Fruit fly (Drosophila melanogaster) whole organism, embryonic: ENCODE results near the gene CG7512.

Experiments
- Atf6 ChIP-seq: fragments of 200-800 bp; sonication (Bioruptor generic); IDR thresholded peaks from 2 replicates; pipeline ENCODE4 v1.3.6; 2022; ENCODE audit warnings: missing biosample characterization, missing genetic modification characterization
- Awh ChIP-seq: fragments of 200-800 bp; sonication (Bioruptor generic); IDR thresholded peaks from 2 replicates; pipeline ENCODE4, ENCODE4 v1.3.6; 2022; ENCODE audit warnings: missing biosample characterization, missing genetic modification characterization
- Blimp-1 ChIP-seq: fragments of 200-800 bp; sonication (Bioruptor generic); optimal IDR thresholded peaks from 3 replicates; lab custom pipeline; 2018; ENCODE audit warnings: missing biosample characterization, missing genetic modification characterization, mild to moderate bottlenecking, moderate library complexity, missing genetic modification reagents
- CG10366 ChIP-seq: fragments of 200-800 bp; sonication (Bioruptor generic); IDR thresholded peaks from 2 replicates; pipeline ENCODE4 v1.3.6; 2022; ENCODE audit warnings: missing biosample characterization, missing genetic modification characterization
- CG10979 ChIP-seq: fragments of 200-800 bp; sonication (Bioruptor generic); optimal IDR thresholded peaks from 2 replicates; lab custom pipeline; 2018; ENCODE audit warnings: missing biosample characterization, mild to moderate bottlenecking, missing genetic modification characterization, moderate library complexity
- CG11085 ChIP-seq: fragments of 200-800 bp; sonication (Bioruptor generic); IDR thresholded peaks from 2 replicates; pipeline ENCODE4 v1.3.6; 2022; ENCODE audit warnings: missing biosample characterization, missing genetic modification characterization
- CG11093 ChIP-seq: fragments of 200-800 bp; sonication (Bioruptor generic); IDR thresholded peaks from 3 replicates; pipeline ENCODE4 v1.3.6; 2022; ENCODE audit warnings: missing biosample characterization, missing genetic modification characterization
- CG11398 ChIP-seq: fragments of 200-800 bp; sonication (Bioruptor generic); optimal IDR thresholded peaks from 2 replicates; lab custom pipeline; 2016; ENCODE audit warnings: missing biosample characterization, missing genetic modification characterization
- CG12219 ChIP-seq: fragments of 200-800 bp; sonication (Bioruptor generic); optimal IDR thresholded peaks from 3 replicates; lab custom pipeline; 2018; ENCODE audit warnings: missing biosample characterization, mild to moderate bottlenecking, missing genetic modification characterization
- CG12299 ChIP-seq: fragments of 200-800 bp; sonication (Bioruptor generic); optimal IDR thresholded peaks from 2 replicates; lab custom pipeline; 2018; ENCODE audit warnings: missing biosample characterization, mild to moderate bottlenecking, missing genetic modification characterization
- CG13424 ChIP-seq: fragments of 200-800 bp; sonication (Bioruptor generic); optimal IDR thresholded peaks from 2 replicates; lab custom pipeline; 2019; ENCODE audit warnings: missing biosample characterization, mild to moderate bottlenecking, missing genetic modification characterization, moderate library complexity
- CG14014 ChIP-seq: fragments of 200-800 bp; sonication (Bioruptor generic); IDR thresholded peaks from 2 replicates; pipeline ENCODE4 v1.3.6; 2022; ENCODE audit warnings: missing biosample characterization, missing genetic modification characterization
- CG1529 ChIP-seq: fragments of 200-800 bp; sonication (Bioruptor generic); optimal IDR thresholded peaks from 3 replicates; lab custom pipeline; 2018; ENCODE audit warnings: missing biosample characterization, missing genetic modification characterization
- CG15479 ChIP-seq: fragments of 200-800 bp; sonication (Bioruptor generic); optimal IDR thresholded peaks from 3 replicates; lab custom pipeline; 2019; ENCODE audit warnings: missing biosample characterization, mild to moderate bottlenecking, missing genetic modification characterization, moderate library complexity
- CG16815 ChIP-seq: fragments of 200-800 bp; sonication (Bioruptor generic); optimal IDR thresholded peaks from 3 replicates; lab custom pipeline; 2017; ENCODE audit warnings: missing biosample characterization, mild to moderate bottlenecking, missing genetic modification characterization
- CG18599 ChIP-seq: fragments of 200-800 bp; sonication (Bioruptor generic); optimal IDR thresholded peaks from 3 replicates; lab custom pipeline; 2017; ENCODE audit warnings: missing biosample characterization, missing genetic modification characterization, mild to moderate bottlenecking, moderate library complexity, missing genetic modification reagents
- CG18619 ChIP-seq: fragments of 200-800 bp; sonication (Bioruptor generic); optimal IDR thresholded peaks from 3 replicates; lab custom pipeline; 2017; ENCODE audit warnings: missing biosample characterization, mild to moderate bottlenecking, missing genetic modification characterization
- CG18764 ChIP-seq: fragments of 200-800 bp; sonication (Bioruptor generic); optimal IDR thresholded peaks from 3 replicates; lab custom pipeline; 2016; ENCODE audit warnings: missing biosample characterization, missing genetic modification characterization
- CG2889 ChIP-seq: fragments of 200-800 bp; sonication (Bioruptor generic); IDR thresholded peaks from 3 replicates; pipeline ENCODE4 v1.3.6; 2022; ENCODE audit warnings: missing biosample characterization, missing genetic modification characterization
- CG33213 ChIP-seq: fragments of 200-800 bp; sonication (Bioruptor generic); optimal IDR thresholded peaks from 3 replicates; lab custom pipeline; 2016; ENCODE audit warnings: missing biosample characterization, missing genetic modification characterization
- CG5180 ChIP-seq: fragments of 200-800 bp; sonication (Bioruptor generic); optimal IDR thresholded peaks from 3 replicates; lab custom pipeline; 2017; ENCODE audit warnings: missing biosample characterization, missing genetic modification characterization, mild to moderate bottlenecking, moderate library complexity, missing genetic modification reagents
- CG6654 ChIP-seq: fragments of 200-800 bp; sonication (Bioruptor generic); optimal IDR thresholded peaks from 2 replicates; lab custom pipeline; 2017; ENCODE audit warnings: missing biosample characterization, mild to moderate bottlenecking, missing genetic modification characterization
- CG7556 ChIP-seq: fragments of 200-800 bp; sonication (Bioruptor generic); optimal IDR thresholded peaks from 2 replicates; lab custom pipeline; 2017; ENCODE audit warnings: missing biosample characterization, mild to moderate bottlenecking, missing genetic modification characterization
- CG7963 ChIP-seq: fragments of 200-800 bp; sonication (Bioruptor generic); IDR thresholded peaks from 3 replicates; pipeline ENCODE4 v1.3.6; 2022; ENCODE audit warnings: missing biosample characterization, missing genetic modification characterization; ENCODE audit not compliant: partially characterized antibody
- CG8089 ChIP-seq: fragments of 200-800 bp; sonication (Bioruptor generic); optimal IDR thresholded peaks from 3 replicates; lab custom pipeline; 2016; ENCODE audit warnings: missing biosample characterization, missing genetic modification characterization
- CG8388 ChIP-seq: fragments of 200-800 bp; sonication (Bioruptor generic); optimal IDR thresholded peaks from 2 replicates; lab custom pipeline; 2019; ENCODE audit warnings: missing biosample characterization, mild to moderate bottlenecking, missing genetic modification characterization, moderate library complexity
- CG8944 ChIP-seq: fragments of 200-800 bp; sonication (Bioruptor generic); optimal IDR thresholded peaks from 3 replicates; lab custom pipeline; 2016; ENCODE audit warnings: missing biosample characterization, missing genetic modification characterization
- CG9876 ChIP-seq: fragments of 200-800 bp; sonication (Bioruptor generic); optimal IDR thresholded peaks from 2 replicates; lab custom pipeline; 2016; ENCODE audit warnings: missing biosample characterization, missing genetic modification characterization
- Dad ChIP-seq: fragments of 200-800 bp; sonication (Bioruptor generic); optimal IDR thresholded peaks from 3 replicates; lab custom pipeline; 2016; ENCODE audit warnings: missing biosample characterization, missing genetic modification characterization
- Fer2 ChIP-seq: fragments of 200-800 bp; sonication (Bioruptor generic); optimal IDR thresholded peaks from 2 replicates; lab custom pipeline; 2018; ENCODE audit warnings: missing biosample characterization, mild to moderate bottlenecking, missing genetic modification characterization, moderate library complexity
- H15 ChIP-seq: fragments of 200-800 bp; sonication (Bioruptor generic); IDR thresholded peaks from 3 replicates; pipeline ENCODE4 v1.3.6; 2022; ENCODE audit warnings: missing biosample characterization, missing genetic modification characterization
- H2.0 ChIP-seq: fragments of 200-800 bp; sonication (Bioruptor generic); IDR thresholded peaks from 2 replicates; pipeline ENCODE4 v1.3.6; 2022; ENCODE audit warnings: missing biosample characterization, missing genetic modification characterization
- Meics ChIP-seq: fragments of 200-800 bp; sonication (Bioruptor generic); optimal IDR thresholded peaks from 2 replicates; lab custom pipeline; 2017; ENCODE audit warnings: missing biosample characterization, mild to moderate bottlenecking, missing genetic modification characterization
- Xrp1 ChIP-seq: fragments of 200-800 bp; sonication (Bioruptor generic); IDR thresholded peaks from 2 replicates; pipeline ENCODE4 v1.3.6; 2022; ENCODE audit warnings: missing biosample characterization, missing genetic modification characterization
- ac ChIP-seq: fragments of 200-800 bp; sonication (Bioruptor generic); optimal IDR thresholded peaks from 3 replicates; lab custom pipeline; 2017; ENCODE audit warnings: missing biosample characterization, mild to moderate bottlenecking, missing genetic modification characterization
- br ChIP-seq: fragments of >200 bp; optimal IDR thresholded peaks from 2 replicates; lab custom pipeline; 2017
- chn ChIP-seq: fragments of 200-800 bp; sonication (Bioruptor generic); optimal IDR thresholded peaks from 2 replicates; lab custom pipeline; 2016; ENCODE audit warnings: missing biosample characterization, missing genetic modification characterization
- crc ChIP-seq: fragments of 200-800 bp; sonication (Bioruptor generic); optimal IDR thresholded peaks from 2 replicates; lab custom pipeline; 2016; ENCODE audit warnings: missing biosample characterization, missing genetic modification characterization
- dimm ChIP-seq: fragments of 200-800 bp; sonication (Bioruptor generic); IDR thresholded peaks from 2 replicates; pipeline ENCODE4 v1.3.6; 2022; ENCODE audit warnings: missing biosample characterization, missing genetic modification characterization
- fru ChIP-seq: fragments of >200 bp; optimal IDR thresholded peaks from 2 replicates; lab custom pipeline; 2017
- ftz-f1 ChIP-seq: fragments of 200-800 bp; sonication (Bioruptor generic); optimal IDR thresholded peaks from 2 replicates; lab custom pipeline; 2016; ENCODE audit warnings: missing biosample characterization, missing genetic modification characterization
- jigr1 ChIP-seq: fragments of 200-800 bp; sonication (Bioruptor generic); IDR thresholded peaks from 3 replicates; pipeline ENCODE4 v1.3.6; 2022; ENCODE audit warnings: missing biosample characterization, missing genetic modification characterization
- lab ChIP-seq: fragments of 200-800 bp; sonication (Bioruptor generic); optimal IDR thresholded peaks from 3 replicates; lab custom pipeline; 2017; ENCODE audit warnings: missing biosample characterization, missing genetic modification characterization, mild to moderate bottlenecking, moderate library complexity, missing genetic modification reagents
- pho ChIP-seq: fragments of 200-800 bp; sonication (Bioruptor generic); optimal IDR thresholded peaks from 2 replicates; lab custom pipeline; 2016; ENCODE audit warnings: missing biosample characterization, missing genetic modification characterization
- ranshi ChIP-seq: fragments of 200-800 bp; sonication (Bioruptor generic); IDR thresholded peaks from 2 replicates; pipeline ENCODE4 v1.3.6; 2022; ENCODE audit warnings: missing biosample characterization, missing genetic modification characterization
- sqz ChIP-seq: fragments of 200-800 bp; sonication (Bioruptor generic); optimal IDR thresholded peaks from 3 replicates; lab custom pipeline; 2018; ENCODE audit warnings: missing biosample characterization, mild to moderate bottlenecking, missing genetic modification characterization
- sug ChIP-seq: fragments of 200-800 bp; optimal IDR thresholded peaks from 2 replicates; lab custom pipeline; 2019; ENCODE audit warnings: missing biosample characterization, mild to moderate bottlenecking, missing genetic modification characterization, moderate library complexity
- tgo ChIP-seq: fragments of 200-800 bp; sonication (Bioruptor generic); IDR thresholded peaks from 3 replicates; pipeline ENCODE4 v1.3.6; 2022; ENCODE audit warnings: missing biosample characterization, missing genetic modification characterization
- tx ChIP-seq: fragments of 200-800 bp; sonication (Bioruptor generic); optimal IDR thresholded peaks from 2 replicates; lab custom pipeline; 2016; ENCODE audit warnings: missing biosample characterization, missing genetic modification characterization
- yki ChIP-seq: fragments of >200 bp; optimal IDR thresholded peaks from 3 replicates; lab custom pipeline; 2018
- zen2 ChIP-seq: fragments of 200-800 bp; sonication (Bioruptor generic); IDR thresholded peaks from 3 replicates; pipeline ENCODE4 v1.3.6; 2022; ENCODE audit warnings: missing biosample characterization, missing genetic modification characterization; ENCODE audit not compliant: partially characterized antibody
- zf30C ChIP-seq: fragments of 200-800 bp; sonication (Bioruptor generic); optimal IDR thresholded peaks from 3 replicates; lab custom pipeline; 2018; ENCODE audit warnings: missing biosample characterization, mild to moderate bottlenecking, missing genetic modification characterization

Gene CG7512

dm6 chr3L:11493090-11493807 lies 20.3 kb upstream of the CG7512 start (continued):
- TF ChIP-seq CG18619 (GFP tag; lab: Kevin White, UChicago) (no peak), sqz (peak; percentile 30), crc (GFP tag; lab: Kevin White, UChicago) (no peak), CG6654 (GFP tag; lab: Kevin White, UChicago) (no peak), Meics (peak; percentile 10), CG14014 (GFP tag; lab: Robert Waterston, UW) (no peak), Fer2 (tag; lab: Kevin White, UChicago) (no peak), dimm (no peak), tx (GFP tag; lab: Kevin White, UChicago) (no peak), ftz-f1 (no peak), CG1529 (no peak), ranshi (no peak), jigr1 (GFP tag; lab: Robert Waterston, UW) (no peak), ac (GFP tag; lab: Kevin White, UChicago) (peak; percentile 28), CG11398 (GFP tag; lab: Kevin White, UChicago) (no peak), CG2889 (GFP tag; lab: Robert Waterston, UW) (no peak), CG8944 (no peak), zf30C (GFP tag; lab: Kevin White, UChicago) (no peak), CG8388 (no peak), CG8089 (no peak), CG18764 (GFP tag; lab: Kevin White, UChicago) (no peak), CG33213 (GFP tag; lab: Kevin White, UChicago) (no peak), CG15479 (GFP tag; lab: Kevin White, UChicago) (no peak), br (no peak), CG11093 (GFP tag; lab: Robert Waterston, UW) (no peak), CG16815 (GFP tag; lab: Kevin White, UChicago) (no peak), CG12299 (tag; lab: Kevin White, UChicago) (peak; percentile 9), CG5180 (GFP tag; lab: Kevin White, UChicago) (peak; percentile 28), CG18599 (GFP tag; lab: Kevin White, UChicago) (peak; percentile 58), CG10979 (no peak), CG7556 (GFP tag; lab: Kevin White, UChicago) (no peak), pho (GFP tag; lab: Kevin White, UChicago) (no peak), Atf6 (GFP tag; lab: Robert Waterston, UW) (no peak), Dad (GFP tag; lab: Kevin White, UChicago) (no peak), H15 (GFP tag; lab: Robert Waterston, UW) (no peak), CG13424 (tag; lab: Kevin White, UChicago) (no peak), yki (no peak), Blimp-1 (GFP tag; lab: Kevin White, UChicago) (no peak), CG7963 (GFP tag; lab: Robert Waterston, UW) (no peak), chn (no peak), lab (GFP tag; lab: Kevin White, UChicago) (peak; percentile 45), sug (tag; lab: Kevin White, UChicago) (no peak), CG12219 (GFP tag; lab: Kevin White, UChicago) (no peak), zen2 (GFP tag; lab: Robert Waterston, UW) (no peak; the same call in 2 of the 3 replicates), H2.0 (GFP tag; lab: Robert Waterston, UW) (no peak), fru (no peak), Awh (GFP tag; lab: Robert Waterston, UW) (no peak; the same call in 1 of the 2 replicates), Xrp1 (no peak), CG11085 (GFP tag; lab: Robert Waterston, UW) (no peak), CG9876 (GFP tag; lab: Kevin White, UChicago) (no peak), tgo (GFP tag; lab: Robert Waterston, UW) (no peak), CG10366 (GFP tag; lab: Robert Waterston, UW) (no peak)
